Worm (Caenorhabditis elegans) whole organism, L3 larva: ENCODE measurements around the gene clec-143.

Experiments
- R02D3.7 ChIP-seq: fragments of 150-350 bp; optimal IDR thresholded peaks from 2 replicates; lab custom pipeline; 2014; ENCODE audit warnings: missing biosample characterization, missing genetic modification characterization
- ZK546.5 ChIP-seq: sonication (generic microtip); optimal IDR thresholded peaks from 2 replicates; lab custom pipeline; 2017; ENCODE audit warnings: missing biosample characterization, missing genetic modification characterization
- aly-2 ChIP-seq: fragments of 150-350 bp; optimal IDR thresholded peaks from 2 replicates; lab custom pipeline; 2014; ENCODE audit warnings: missing biosample characterization, missing genetic modification characterization
- ama-1 ChIP-seq: fragments of 150-350 bp; optimal IDR thresholded peaks from 2 replicates; lab custom pipeline; 2018
- ceh-16 ChIP-seq: sonication (generic microtip); optimal IDR thresholded peaks from 2 replicates; lab custom pipeline; 2017; ENCODE audit warnings: missing biosample characterization, missing genetic modification characterization
- ceh-28 ChIP-seq: fragments of 150-350 bp; optimal IDR thresholded peaks from 2 replicates; lab custom pipeline; 2014; ENCODE audit warnings: missing biosample characterization, missing genetic modification reagents, missing genetic modification characterization
- ceh-82 ChIP-seq: fragments of 150-350 bp; optimal IDR thresholded peaks from 2 replicates; lab custom pipeline; 2014; ENCODE audit warnings: missing biosample characterization, missing genetic modification characterization
- ceh-9 ChIP-seq: sonication (generic microtip); optimal IDR thresholded peaks from 2 replicates; lab custom pipeline; 2018; ENCODE audit warnings: missing biosample characterization, missing genetic modification characterization
- daf-12 ChIP-seq: fragments of 150-350 bp; optimal IDR thresholded peaks from 2 replicates; lab custom pipeline; 2014; ENCODE audit warnings: missing biosample characterization, missing genetic modification reagents, missing genetic modification characterization
- egl-27 ChIP-seq: sonication (generic microtip); optimal IDR thresholded peaks from 4 replicates; lab custom pipeline; 2017; ENCODE audit warnings: missing biosample characterization, missing genetic modification reagents, missing genetic modification characterization
- egl-5 ChIP-seq: fragments of 150-350 bp; optimal IDR thresholded peaks from 2 replicates; lab custom pipeline; 2017; ENCODE audit warnings: missing biosample characterization, missing genetic modification reagents, missing genetic modification characterization, inconsistent platforms
- elt-1 ChIP-seq: fragments of 150-350 bp; optimal IDR thresholded peaks from 2 replicates; lab custom pipeline; 2014; ENCODE audit warnings: missing biosample characterization, missing genetic modification characterization
- elt-2 ChIP-seq: sonication (generic microtip); optimal IDR thresholded peaks from 2 replicates; lab custom pipeline; 2016; ENCODE audit warnings: missing genetic modification reagents, mild to moderate bottlenecking, missing genetic modification characterization, missing compliant biosample characterization
- elt-3 ChIP-seq, 3 experiments: fragments of 150-350 bp in 1 of 3; sonication (generic microtip) in 2 of 3; optimal IDR thresholded peaks; 2 replicates in 2 of 3; 4 replicates in 1 of 3; lab custom pipeline; 2014 to 2017; ENCODE audit warnings: missing biosample characterization in 3 of 3, missing genetic modification characterization in 3 of 3
- eor-1 ChIP-seq, 2 experiments: fragments of 150-350 bp; optimal IDR thresholded peaks; 2 replicates each; lab custom pipeline; 2014 to 2018; ENCODE audit warnings: missing biosample characterization in 2 of 2, missing genetic modification characterization in 2 of 2
- fkh-10 ChIP-seq: sonication (generic microtip); optimal IDR thresholded peaks from 2 replicates; lab custom pipeline; 2017; ENCODE audit warnings: missing biosample characterization, missing genetic modification reagents, missing genetic modification characterization
- fkh-2 ChIP-seq: fragments of 150-350 bp; optimal IDR thresholded peaks from 2 replicates; lab custom pipeline; 2014; ENCODE audit warnings: missing biosample characterization, missing genetic modification reagents, missing genetic modification characterization
- fos-1 ChIP-seq: fragments of 150-350 bp; optimal IDR thresholded peaks from 2 replicates; lab custom pipeline; 2014; ENCODE audit warnings: missing biosample characterization, missing genetic modification characterization
- hmg-11 ChIP-seq: sonication (generic microtip); optimal IDR thresholded peaks from 2 replicates; lab custom pipeline; 2016; ENCODE audit warnings: missing genetic modification characterization, missing compliant biosample characterization
- jun-1 ChIP-seq: fragments of 150-350 bp; optimal IDR thresholded peaks from 2 replicates; lab custom pipeline; 2014; ENCODE audit warnings: missing biosample characterization, missing genetic modification reagents, missing genetic modification characterization
- lin-15B ChIP-seq: fragments of 150-350 bp; optimal IDR thresholded peaks from 2 replicates; lab custom pipeline; 2014; ENCODE audit warnings: missing biosample characterization, missing genetic modification characterization
- lin-39 ChIP-seq: fragments of 150-350 bp; optimal IDR thresholded peaks from 2 replicates; lab custom pipeline; 2018; ENCODE audit warnings: missing biosample characterization, missing genetic modification reagents, missing genetic modification characterization
- lsy-12 ChIP-seq: sonication (generic microtip); optimal IDR thresholded peaks from 2 replicates; lab custom pipeline; 2016; ENCODE audit warnings: mild to moderate bottlenecking, missing genetic modification characterization, missing compliant biosample characterization
- mdl-1 ChIP-seq: fragments of 150-350 bp; optimal IDR thresholded peaks from 2 replicates; lab custom pipeline; 2014; ENCODE audit warnings: missing biosample characterization, missing genetic modification characterization
- mml-1 ChIP-seq: fragments of 150-350 bp; sonication (generic microtip); optimal IDR thresholded peaks from 3 replicates; lab custom pipeline; 2014; ENCODE audit warnings: missing biosample characterization, missing genetic modification characterization
- nfya-1 ChIP-seq: sonication (generic microtip); optimal IDR thresholded peaks from 2 replicates; lab custom pipeline; 2017; ENCODE audit warnings: missing genetic modification characterization, mild to moderate bottlenecking, missing compliant biosample characterization, antibody characterized with exemption, moderate library complexity; ENCODE audit not compliant: insufficient read depth
- nhr-11 ChIP-seq: fragments of 150-350 bp; optimal IDR thresholded peaks from 2 replicates; lab custom pipeline; 2014; ENCODE audit warnings: missing biosample characterization, missing genetic modification characterization
- nhr-12 ChIP-seq: fragments of 150-350 bp; optimal IDR thresholded peaks from 2 replicates; lab custom pipeline; 2014; ENCODE audit warnings: missing biosample characterization, missing genetic modification characterization
- nhr-23 ChIP-seq: fragments of 150-350 bp; optimal IDR thresholded peaks from 2 replicates; lab custom pipeline; 2014; ENCODE audit warnings: missing biosample characterization, missing genetic modification reagents, missing genetic modification characterization
- nhr-237 ChIP-seq: fragments of 150-350 bp; optimal IDR thresholded peaks from 2 replicates; lab custom pipeline; 2014; ENCODE audit warnings: missing biosample characterization, missing genetic modification characterization
- nhr-25 ChIP-seq: sonication (generic microtip); optimal IDR thresholded peaks from 2 replicates; lab custom pipeline; 2017; ENCODE audit warnings: missing biosample characterization, missing genetic modification characterization
- nhr-28 ChIP-seq: fragments of 150-350 bp; optimal IDR thresholded peaks from 2 replicates; lab custom pipeline; 2014; ENCODE audit warnings: missing biosample characterization, missing genetic modification characterization
- nhr-43 ChIP-seq: sonication (generic microtip); optimal IDR thresholded peaks from 2 replicates; lab custom pipeline; 2016; ENCODE audit warnings: mild to moderate bottlenecking, missing genetic modification characterization, missing compliant biosample characterization; ENCODE audit not compliant: poor library complexity, severe bottlenecking
- nhr-67 ChIP-seq: fragments of 150-350 bp; optimal IDR thresholded peaks from 2 replicates; lab custom pipeline; 2014; ENCODE audit warnings: missing biosample characterization, missing genetic modification characterization
- nhr-76 ChIP-seq: fragments of 150-350 bp; sonication (generic microtip); optimal IDR thresholded peaks from 5 replicates; lab custom pipeline; 2014; ENCODE audit warnings: missing biosample characterization, missing genetic modification characterization
- nhr-77 ChIP-seq: fragments of 150-350 bp; optimal IDR thresholded peaks from 2 replicates; lab custom pipeline; 2014; ENCODE audit warnings: missing biosample characterization, missing genetic modification characterization
- pha-4 ChIP-seq: fragments of 150-350 bp; optimal IDR thresholded peaks from 2 replicates; lab custom pipeline; 2014; ENCODE audit warnings: missing biosample characterization, missing genetic modification reagents, missing genetic modification characterization
- pqm-1 ChIP-seq: fragments of 150-350 bp; optimal IDR thresholded peaks from 2 replicates; lab custom pipeline; 2017; ENCODE audit warnings: missing biosample characterization, missing genetic modification characterization, inconsistent platforms
- sea-2 ChIP-seq: fragments of 150-350 bp; sonication (generic microtip); optimal IDR thresholded peaks from 4 replicates; lab custom pipeline; 2014; ENCODE audit warnings: missing biosample characterization, missing genetic modification reagents, missing genetic modification characterization
- skn-1 ChIP-seq: fragments of 150-350 bp; optimal IDR thresholded peaks from 2 replicates; lab custom pipeline; 2014; ENCODE audit warnings: missing biosample characterization, missing genetic modification characterization
- snpc-4 ChIP-seq: fragments of 150-350 bp; optimal IDR thresholded peaks from 2 replicates; lab custom pipeline; 2014; ENCODE audit warnings: missing biosample characterization, missing genetic modification characterization
- tbx-2 ChIP-seq: sonication (generic microtip); optimal IDR thresholded peaks from 2 replicates; lab custom pipeline; 2016; ENCODE audit warnings: mild to moderate bottlenecking, missing genetic modification characterization, missing compliant biosample characterization
- unc-39 ChIP-seq: sonication (generic microtip); optimal IDR thresholded peaks from 4 replicates; lab custom pipeline; 2017; ENCODE audit warnings: missing biosample characterization, missing genetic modification characterization
- unc-62 ChIP-seq: fragments of 150-350 bp; sonication (generic microtip); optimal IDR thresholded peaks from 4 replicates; lab custom pipeline; 2014; ENCODE audit warnings: missing biosample characterization, missing genetic modification reagents, missing genetic modification characterization
- zag-1 ChIP-seq: fragments of 150-350 bp; optimal IDR thresholded peaks from 2 replicates; lab custom pipeline; 2014; ENCODE audit warnings: missing biosample characterization, missing genetic modification characterization
- ztf-11 ChIP-seq: fragments of 150-350 bp; optimal IDR thresholded peaks from 2 replicates; lab custom pipeline; 2014; ENCODE audit warnings: missing biosample characterization, missing genetic modification characterization
- ztf-4 ChIP-seq: fragments of 150-350 bp; optimal IDR thresholded peaks from 2 replicates; lab custom pipeline; 2014; ENCODE audit warnings: missing biosample characterization, missing genetic modification characterization

clec-143 gene

ce11 chrII:10449707-10450106 lies 20.4 kb downstream of the clec-143 start, which contains the start of gene lin-56:
lin-56 (plus strand) TSS chrII:10450007.
- TF ChIP-seq fos-1 (tag; lab: Kevin White, UChicago) (no peak), jun-1 (no peak), nhr-77 (no peak), ztf-4 (no peak), zag-1 (no peak), R02D3.7 (tag; lab: Kevin White, UChicago) (no peak), lin-39 (tag; lab: Kevin White, UChicago) (no peak), elt-2 (tag; lab: Kevin White, UChicago) (no peak), fkh-2 (no peak), skn-1 (no peak), daf-12 (tag; lab: Kevin White, UChicago) (no peak), elt-1 (no peak)
- TF ChIP-seq, all 47 proteins: peak for 0

- TF ChIP-seq daf-12 (tag; lab: Kevin White, UChicago) (no peak), nfya-1 (peak; percentile 28), tbx-2 (tag; lab: Kevin White, UChicago) (no peak), sea-2 (no peak), lsy-12 (tag; lab: Kevin White, UChicago) (peak; percentile 18), nhr-67 (tag; lab: Kevin White, UChicago) (no peak), skn-1 (no peak), ceh-82 (tag; lab: Kevin White, UChicago) (no peak), nhr-237 (tag; lab: Kevin White, UChicago) (no peak), ztf-11 (tag; lab: Kevin White, UChicago) (no peak), elt-3 (tag; optimal IDR thresholded peaks at IDR 0.05; lab: Kevin White, UChicago) (peak; percentile 19 to 56 (median 50)), ama-1 (lab: Kevin White, UChicago) (peak; percentile 91), pqm-1 (tag; lab: Kevin White, UChicago) (peak; percentile 95), nhr-76 (tag; lab: Kevin White, UChicago) (no peak), lin-39 (tag; lab: Kevin White, UChicago) (no peak), nhr-77 (no peak), egl-27 (tag; lab: Kevin White, UChicago) (no peak), nhr-12 (tag; lab: Kevin White, UChicago) (no peak), eor-1 (tag; optimal IDR thresholded peaks at IDR 0.05; lab: Kevin White, UChicago) (no peak), nhr-25 (tag; lab: Kevin White, UChicago) (peak; percentile 75), unc-62 (GFP tag; lab: Kevin White, UChicago) (no peak), jun-1 (peak; percentile 29), nhr-28 (no peak), ceh-9 (no peak), aly-2 (no peak), fkh-10 (no peak), egl-5 (tag; lab: Kevin White, UChicago) (no peak), elt-2 (tag; lab: Kevin White, UChicago) (peak; percentile 95), hmg-11 (tag; lab: Kevin White, UChicago) (no peak), ztf-4 (no peak), fkh-2 (no peak), pha-4 (peak; percentile 40), mdl-1 (tag; lab: Kevin White, UChicago) (peak; percentile 39), ceh-28 (tag; lab: Kevin White, UChicago) (no peak), nhr-23 (peak; percentile 54), zag-1 (no peak), ceh-16 (tag; lab: Kevin White, UChicago) (no peak), snpc-4 (no peak), mml-1 (tag; lab: Kevin White, UChicago) (no peak), ZK546.5 (tag; lab: Kevin White, UChicago) (no peak), lin-15B (no peak), unc-39 (tag; lab: Kevin White, UChicago) (no peak), nhr-43 (tag; lab: Kevin White, UChicago) (peak; percentile 71), R02D3.7 (tag; lab: Kevin White, UChicago) (no peak), fos-1 (tag; lab: Kevin White, UChicago) (no peak), elt-1 (peak; percentile 27), nhr-11 (tag; lab: Kevin White, UChicago) (peak; percentile 10)
These were observed 22.5 kb downstream of the clec-143 start, which contains the start of gene ZK673.2 for ce11 chrII:10447348-10448316. ZK673.2 (plus strand) TSS chrII:10448266.
